Worm (Caenorhabditis elegans) whole organism, L4 larva: ENCODE data around the gene T05A7.11.

Source experiments
- F44E2.7 ChIP-seq: fragments of 200-800 bp; sonication (Bioruptor generic); IDR thresholded peaks from 2 replicates; pipeline ENCODE4 v2.1.2; 2022; ENCODE audit warnings: missing genetic modification characterization, missing compliant biosample characterization
- R02D3.7 ChIP-seq: fragments of 150-350 bp; sonication (generic microtip); optimal IDR thresholded peaks from 3 replicates; lab custom pipeline; 2014; ENCODE audit warnings: missing biosample characterization, missing genetic modification characterization
- T20F7.1 ChIP-seq: fragments of 200-800 bp; sonication (Bioruptor generic); optimal IDR thresholded peaks from 2 replicates; lab custom pipeline; 2018; ENCODE audit warnings: mild to moderate bottlenecking, missing genetic modification characterization, missing compliant biosample characterization
- aha-1 ChIP-seq: fragments of 150-350 bp; peaks from one replicate; lab custom pipeline; 2014; ENCODE audit warnings: missing biosample characterization, missing genetic modification characterization
- aly-2 ChIP-seq: sonication (generic microtip); optimal IDR thresholded peaks from 2 replicates; lab custom pipeline; 2018; ENCODE audit warnings: missing biosample characterization, missing genetic modification characterization
- ceh-20 ChIP-seq: fragments of 200-800 bp; sonication (Bioruptor generic); IDR thresholded peaks from 2 replicates; pipeline ENCODE4 v1.3.6; 2022; ENCODE audit warnings: missing genetic modification reagents, missing genetic modification characterization, missing compliant biosample characterization
- ceh-62 ChIP-seq: sonication (generic microtip); optimal IDR thresholded peaks from 2 replicates; lab custom pipeline; 2017; ENCODE audit warnings: missing biosample characterization, missing genetic modification characterization
- ceh-82 ChIP-seq: sonication (generic microtip); optimal IDR thresholded peaks from 2 replicates; lab custom pipeline; 2017; ENCODE audit warnings: missing biosample characterization, missing genetic modification characterization
- ces-1 ChIP-seq: fragments of 150-350 bp; sonication (generic microtip); optimal IDR thresholded peaks from 4 replicates; lab custom pipeline; 2014; ENCODE audit warnings: missing biosample characterization, missing genetic modification reagents, missing genetic modification characterization
- daf-16 ChIP-seq, 3 experiments: sonication (generic microtip); optimal IDR thresholded peaks; 2 replicates each; lab custom pipeline; 2016 to 2017; ENCODE audit warnings: missing genetic modification characterization in 3 of 3, missing genetic modification reagents in 3 of 3, mild to moderate bottlenecking in 2 of 3, missing compliant biosample characterization in 2 of 3, missing biosample characterization in 1 of 3, moderate library complexity in 1 of 3
- daf-19 ChIP-seq: fragments of 200-800 bp; sonication (Bioruptor generic); conservative IDR thresholded peaks from 2 replicates; pipeline ENCODE4 v1.3.6; 2022; ENCODE audit warnings: missing genetic modification characterization, missing compliant biosample characterization
- daf-8 ChIP-seq: fragments of 200-800 bp; sonication (Bioruptor generic); IDR thresholded peaks from 2 replicates; pipeline ENCODE4 v1.3.6; 2022; ENCODE audit warnings: missing genetic modification characterization, missing compliant biosample characterization
- dmd-9 ChIP-seq: fragments of 200-800 bp; sonication (Bioruptor generic); IDR thresholded peaks from 2 replicates; pipeline ENCODE4 v1.3.6; 2022; ENCODE audit warnings: missing genetic modification reagents, missing genetic modification characterization, missing compliant biosample characterization
- dpl-1 ChIP-seq: fragments of 150-350 bp; optimal IDR thresholded peaks from 2 replicates; lab custom pipeline; 2014; ENCODE audit warnings: missing biosample characterization, missing genetic modification reagents, missing genetic modification characterization
- duxl-1 ChIP-seq: sonication (generic microtip); optimal IDR thresholded peaks from 2 replicates; lab custom pipeline; 2016; ENCODE audit warnings: mild to moderate bottlenecking, missing genetic modification characterization, moderate library complexity, missing compliant biosample characterization; ENCODE audit not compliant: poor library complexity
- hlh-11 ChIP-seq: fragments of 200-800 bp; sonication (Bioruptor generic); optimal IDR thresholded peaks from 2 replicates; lab custom pipeline; 2018; ENCODE audit warnings: mild to moderate bottlenecking, missing genetic modification characterization, missing compliant biosample characterization
- lin-29 ChIP-seq: fragments of 200-800 bp; sonication (Bioruptor generic); IDR thresholded peaks from 2 replicates; pipeline ENCODE4 v1.3.6; 2022; ENCODE audit warnings: missing genetic modification reagents, missing genetic modification characterization, missing compliant biosample characterization
- mep-1 ChIP-seq: fragments of 150-350 bp; sonication (generic microtip); optimal IDR thresholded peaks from 3 replicates; lab custom pipeline; 2014; ENCODE audit warnings: missing biosample characterization, missing genetic modification characterization
- nhr-237 ChIP-seq: sonication (generic microtip); optimal IDR thresholded peaks from 2 replicates; lab custom pipeline; 2017; ENCODE audit warnings: missing biosample characterization, missing genetic modification characterization
- nhr-28 ChIP-seq: fragments of 150-350 bp; optimal IDR thresholded peaks from 2 replicates; lab custom pipeline; 2014; ENCODE audit warnings: missing biosample characterization, missing genetic modification characterization
- nhr-6 ChIP-seq: fragments of 150-350 bp; optimal IDR thresholded peaks from 2 replicates; lab custom pipeline; 2014; ENCODE audit warnings: missing biosample characterization, missing genetic modification characterization
- nhr-77 ChIP-seq: fragments of 150-350 bp; optimal IDR thresholded peaks from 2 replicates; lab custom pipeline; 2014; ENCODE audit warnings: missing biosample characterization, missing genetic modification characterization
- php-3 ChIP-seq: fragments of 200-800 bp; sonication (Bioruptor generic); IDR thresholded peaks from 2 replicates; pipeline ENCODE4 v1.3.6; 2022; ENCODE audit warnings: missing genetic modification reagents, missing genetic modification characterization, missing compliant biosample characterization
- pqm-1 ChIP-seq: sonication (generic microtip); optimal IDR thresholded peaks from 2 replicates; lab custom pipeline; 2017; ENCODE audit warnings: missing biosample characterization, missing genetic modification characterization
- set-16 ChIP-seq: fragments of 200-800 bp; sonication (Bioruptor generic); IDR thresholded peaks from 2 replicates; pipeline ENCODE4 v1.3.6; 2022; ENCODE audit warnings: missing genetic modification reagents, missing genetic modification characterization, missing compliant biosample characterization
- skn-1 ChIP-seq: fragments of 150-350 bp; optimal IDR thresholded peaks from 2 replicates; lab custom pipeline; 2014; ENCODE audit warnings: missing biosample characterization, missing genetic modification characterization
- snpc-1.2 ChIP-seq: fragments of 200-800 bp; sonication (Bioruptor generic); IDR thresholded peaks from 2 replicates; pipeline ENCODE4 v1.3.6; 2022; ENCODE audit warnings: missing genetic modification reagents, missing genetic modification characterization, missing compliant biosample characterization
- snpc-4 ChIP-seq: fragments of 150-350 bp; optimal IDR thresholded peaks from 2 replicates; lab custom pipeline; 2014; ENCODE audit warnings: missing biosample characterization, missing genetic modification characterization
- spr-1 ChIP-seq: sonication (generic microtip); optimal IDR thresholded peaks from 2 replicates; lab custom pipeline; 2016; ENCODE audit warnings: mild to moderate bottlenecking, missing genetic modification characterization, missing compliant biosample characterization
- tra-1 ChIP-seq: fragments of 200-800 bp; sonication (Bioruptor generic); IDR thresholded peaks from 2 replicates; pipeline ENCODE4 v1.3.6; 2022; ENCODE audit warnings: missing genetic modification reagents, missing genetic modification characterization, missing compliant biosample characterization
- unc-62 ChIP-seq, 3 experiments: fragments of 150-350 bp in 1 of 3; sonication (generic microtip); optimal IDR thresholded peaks in 2 of 3; peaks in 1 of 3; 1 replicate in 1 of 3; 2 replicates in 2 of 3; lab custom pipeline; 2014 to 2017; ENCODE audit warnings: missing biosample characterization in 3 of 3, missing genetic modification characterization in 3 of 3, missing genetic modification reagents in 3 of 3, missing genotype in 1 of 3
- zag-1 ChIP-seq: fragments of 150-350 bp; optimal IDR thresholded peaks from 2 replicates; lab custom pipeline; 2014; ENCODE audit warnings: missing biosample characterization, missing genetic modification characterization
- zfp-2 ChIP-seq: sonication (generic microtip); optimal IDR thresholded peaks from 2 replicates; lab custom pipeline; 2016; ENCODE audit warnings: mild to moderate bottlenecking, missing genetic modification characterization, missing compliant biosample characterization
- zip-2 ChIP-seq: fragments of 150-350 bp; optimal IDR thresholded peaks from 2 replicates; lab custom pipeline; 2014; ENCODE audit warnings: missing biosample characterization, missing genetic modification characterization

Gene T05A7.11

ce11 chrII:4640748-4641147, 24.5 kb downstream of the T05A7.11 start (continued):
- TF ChIP-seq php-3 (GFP tag; lab: Robert Waterston, UW) (no peak), lin-29 (GFP tag; lab: Robert Waterston, UW) (no peak)

DNA sequence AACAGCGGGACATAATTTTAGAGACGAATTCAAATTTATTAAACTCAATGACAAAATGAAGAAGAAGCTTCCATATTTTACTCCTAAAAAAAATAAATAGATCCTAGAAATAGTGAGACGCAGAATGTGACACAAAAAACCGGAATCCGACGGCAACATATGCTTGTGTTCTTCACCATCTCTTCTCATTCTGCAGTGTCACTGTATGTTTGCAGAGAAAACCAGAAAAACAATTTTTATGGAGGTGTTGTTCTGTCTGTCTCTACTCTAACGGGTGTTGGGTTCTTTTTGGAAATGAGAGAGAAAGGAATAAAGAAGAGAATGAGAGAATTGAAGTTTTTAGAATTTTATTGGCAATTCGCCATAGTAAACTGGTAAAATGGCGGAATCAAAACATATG, 26.4 kb downstream of the T05A7.11 start:
- TF ChIP-seq aha-1 (tag; lab: Kevin White, UChicago) (peak; percentile 15), nhr-28 (tag; lab: Kevin White, UChicago) (peak; percentile 49), daf-16 (GFP tag; optimal IDR thresholded peaks at IDR 0.05; lab: Kevin White, UChicago) (no peak), daf-16 (tag; optimal IDR thresholded peaks at IDR 0.05; lab: Kevin White, UChicago) (peak; percentile 74), mep-1 (no peak)

- TF ChIP-seq daf-19 (GFP tag; lab: Robert Waterston, UW) (no peak), T20F7.1 (no peak), set-16 (no peak), lin-29 (GFP tag; lab: Robert Waterston, UW) (no peak), F44E2.7 (GFP tag; lab: Robert Waterston, UW) (no peak), tra-1 (GFP tag; lab: Robert Waterston, UW) (no peak), nhr-77 (tag; lab: Kevin White, UChicago) (no peak), duxl-1 (no peak), dmd-9 (no peak), spr-1 (no peak), nhr-6 (tag; lab: Kevin White, UChicago) (no peak), R02D3.7 (tag; lab: Kevin White, UChicago) (no peak)
These were observed 27.0 kb downstream of the T05A7.11 start, which contains the start of gene che-10 for ce11 chrII:4638241-4638640. che-10 (minus strand) TSS chrII:4638341.

- TF ChIP-seq nhr-237 (no peak), unc-62 (GFP tag; optimal IDR thresholded peaks at IDR 0.05 in 1 of 2; lab: Kevin White, UChicago) (peak in 1 of 2 experiments; percentile 90), unc-62 (tag; optimal IDR thresholded peaks at IDR 0.05; lab: Kevin White, UChicago) (no peak)
- TF ChIP-seq, all 104 proteins: peak for 1
These were observed 33.8 kb downstream of the T05A7.11 start for ce11 chrII:4631479-4631878.

DNA sequence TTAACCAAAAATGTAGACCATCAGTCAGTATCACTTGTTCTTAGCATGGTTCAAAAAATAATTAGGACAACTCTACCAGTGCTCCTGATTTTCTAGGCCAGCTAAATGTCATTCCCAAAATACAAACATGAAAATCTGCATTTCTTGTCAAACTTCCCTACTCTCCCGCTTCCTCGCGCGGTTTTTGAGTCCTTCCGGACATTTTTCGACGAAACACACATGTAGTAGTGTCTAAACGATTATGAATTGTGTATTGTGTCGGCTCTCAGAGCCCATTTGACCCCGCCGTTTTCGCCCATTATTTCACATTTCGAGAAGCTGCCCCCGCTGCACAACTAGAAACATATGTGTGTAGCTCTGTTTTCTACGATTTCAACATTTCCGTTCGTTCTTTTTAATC, 38.7 kb downstream of the T05A7.11 start, which contains the start of gene F35D11.1:
TSS of gene F35D11.1 (plus strand) at position 301 of the 400 bp plus-strand sequence.
- TF ChIP-seq daf-8 (GFP tag; lab: Robert Waterston, UW), result no peak
- no peak for TF ChIP-seq skn-1 (tag; lab: Kevin White, UChicago)
- no peak for TF ChIP-seq hlh-11 (tag; lab: Kevin White, UChicago)
- TF ChIP-seq, all 104 proteins: peak for 0

- TF ChIP-seq unc-62 (GFP tag; optimal IDR thresholded peaks at IDR 0.05 in 1 of 2; lab: Kevin White, UChicago), result peak in 1 of 2 experiments; percentile 47
- no peak for TF ChIP-seq unc-62 (tag; optimal IDR thresholded peaks at IDR 0.05; lab: Kevin White, UChicago)
- no peak for TF ChIP-seq snpc-4 (tag; lab: Kevin White, UChicago)
These were observed 43.6 kb downstream of the T05A7.11 start, which contains the start of gene clec-139 for ce11 chrII:4621650-4622049. clec-139 (minus strand) TSS chrII:4621750.

DNA sequence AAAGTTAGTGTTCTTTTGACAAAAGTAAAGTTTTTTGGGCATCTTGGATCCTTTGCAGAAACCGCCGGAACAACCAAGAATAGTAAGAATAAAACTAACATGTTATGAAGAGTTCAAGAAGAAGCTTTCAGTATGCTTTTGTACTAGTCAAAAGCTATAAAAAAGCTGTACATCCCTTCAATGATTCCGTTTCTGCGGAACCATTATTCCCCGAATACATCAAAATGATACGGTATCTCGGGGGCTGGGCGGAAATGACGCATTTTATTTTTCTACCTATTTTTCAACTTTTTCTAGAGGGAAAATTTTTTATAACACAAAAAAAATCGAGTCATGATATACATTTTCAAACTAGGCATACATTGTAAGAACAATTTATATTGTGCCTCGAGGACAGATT, 45.6 kb downstream of the T05A7.11 start, which contains the start of gene clec-138:
TSS of gene clec-138 (minus strand) at position 101 of the 400 bp plus-strand sequence.
- TF ChIP-seq php-3 (GFP tag; lab: Robert Waterston, UW), result no peak
- TF ChIP-seq zfp-2, result no peak
- no peak for TF ChIP-seq aly-2 (tag; lab: Kevin White, UChicago)
- no peak for TF ChIP-seq ces-1 (GFP tag; lab: Kevin White, UChicago)
- no peak for TF ChIP-seq ceh-20 (GFP tag; lab: Robert Waterston, UW)
- no peak for TF ChIP-seq hlh-11 (tag; lab: Kevin White, UChicago)
- TF ChIP-seq pqm-1, result no peak
- no peak for TF ChIP-seq snpc-4 (tag; lab: Kevin White, UChicago)
- TF ChIP-seq unc-62 (GFP tag; optimal IDR thresholded peaks at IDR 0.05 in 1 of 2; lab: Kevin White, UChicago), result no peak
- no peak for TF ChIP-seq unc-62 (tag; optimal IDR thresholded peaks at IDR 0.05; lab: Kevin White, UChicago)
- no peak for TF ChIP-seq ceh-62 (tag; lab: Kevin White, UChicago)
- TF ChIP-seq zip-2 (tag; lab: Kevin White, UChicago), result no peak
- no peak for TF ChIP-seq snpc-1.2 (GFP tag; lab: Robert Waterston, UW)
- no peak for TF ChIP-seq ceh-82 (tag; lab: Kevin White, UChicago)
- TF ChIP-seq set-16, result no peak
- no peak for TF ChIP-seq dpl-1 (GFP tag; lab: Kevin White, UChicago)
- no peak for TF ChIP-seq zag-1 (tag; lab: Kevin White, UChicago)
